In the genomic region with DNA sequence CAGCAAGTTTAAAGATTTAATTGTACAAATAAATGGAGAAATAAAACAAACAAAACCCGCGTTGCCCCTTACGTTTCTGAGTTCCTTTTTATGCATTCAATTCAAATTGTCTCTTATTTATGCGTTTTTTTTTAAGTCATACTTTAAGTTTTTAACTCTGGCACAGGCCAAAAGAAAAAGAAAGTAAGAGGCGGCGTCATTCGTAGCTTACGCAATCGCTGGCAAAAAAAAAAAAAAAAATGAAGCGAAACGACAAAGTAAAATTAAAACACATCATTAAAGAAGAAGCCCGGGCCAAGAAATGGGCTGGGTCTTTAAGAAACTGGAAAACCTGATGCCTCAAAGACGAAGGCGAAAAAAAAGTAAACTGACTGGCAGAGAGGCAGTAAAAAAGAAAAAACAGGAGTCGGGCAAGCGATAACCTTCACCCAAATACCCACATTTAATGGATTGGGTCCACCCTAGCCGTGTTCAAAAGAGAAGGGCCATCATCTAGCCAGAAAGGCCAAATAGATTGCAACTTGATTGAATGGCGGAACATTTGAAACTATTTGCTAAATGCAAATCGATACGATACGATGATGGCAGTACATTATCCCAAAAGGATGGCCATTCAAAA, we compare ENCODE assay signal across 1 fruit fly cellular context.
TF ChIP-seq lines count a peak whose summit lies in the region.

No protein-coding gene starts in this region.

TF ChIP-seq in whole organism, embryonic, 481 proteins besides CTCF, POLR2A, EP300 and RAD21 (continued from another document):
- no peak for TF ChIP-seq p53 (GFP tag; optimal IDR thresholded peaks at IDR 0.05; lab: Kevin White, UChicago)
- TF ChIP-seq Ets97D (GFP tag; optimal IDR thresholded peaks at IDR 0.05; lab: Kevin White, UChicago), result no peak
- no peak for TF ChIP-seq HLHmδ (GFP tag; optimal IDR thresholded peaks at IDR 0.05; lab: Kevin White, UChicago)
- no peak for TF ChIP-seq hkb (optimal IDR thresholded peaks at IDR 0.05; lab: Kevin White, UChicago)
- TF ChIP-seq hkb (GFP tag; IDR thresholded peaks at IDR 0.05; lab: Robert Waterston, UW), result 0 out of 2 replicates have a peak, but pooled peaks have one; percentile 20
- peak; percentile 30 for TF ChIP-seq nom (GFP tag; optimal IDR thresholded peaks at IDR 0.05; lab: Kevin White, UChicago)
- TF ChIP-seq CG1603 (tag; optimal IDR thresholded peaks at IDR 0.05; lab: Kevin White, UChicago), result no peak
